Worm (Caenorhabditis elegans): ENCODE results near the gene eat-2.

- TF ChIP-seq ztf-4 (tag; optimal IDR thresholded peaks at IDR 0.05) (no peak), lir-3 (tag; optimal IDR thresholded peaks at IDR 0.05; ENCODE audit: poor library complexity) (no peak), ces-1 (GFP tag; optimal IDR thresholded peaks at IDR 0.05) (no peak), fkh-8 (tag; optimal IDR thresholded peaks at IDR 0.05) (no peak), swsn-7 (tag; optimal IDR thresholded peaks at IDR 0.05) (peak; percentile 16), C04F5.9 (tag; optimal IDR thresholded peaks at IDR 0.05) (no peak), ztf-11 (tag; optimal IDR thresholded peaks at IDR 0.05) (peak in 1 of 2 experiments; percentile 51), mdl-1 (tag; optimal IDR thresholded peaks at IDR 0.05) (no peak), nhr-237 (tag; optimal IDR thresholded peaks at IDR 0.05) (no peak)
Observed at ce11 chrII:14195931-14196330, 24.5 kb upstream of the eat-2 start.

Data from whole organism, L1 larva.